2 fruit fly cellular contexts compared by ENCODE assay signal in the genomic region with DNA sequence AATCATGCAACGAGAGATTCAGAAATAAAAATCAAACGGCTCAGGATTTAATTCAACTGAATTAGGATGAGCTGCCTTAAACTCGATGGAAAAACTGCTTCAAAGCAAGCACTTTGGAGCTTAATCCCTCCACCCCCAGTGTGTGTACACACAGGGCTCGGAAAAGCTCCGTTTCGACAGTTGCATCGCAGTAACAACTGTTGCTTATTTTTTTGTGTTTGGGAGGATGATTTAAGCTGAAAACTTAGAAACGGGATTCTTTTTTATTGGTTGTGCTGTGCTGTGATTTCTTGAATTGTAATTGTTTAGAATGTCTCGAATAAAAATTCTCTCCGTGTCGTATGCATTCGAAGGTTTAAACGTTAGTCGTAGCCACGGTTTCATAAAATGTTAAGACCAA.
TF ChIP-seq lines count a peak whose summit lies in the region.

A gene (minus strand): TSS at position 71 of the 400 bp plus-strand sequence.

- TF ChIP-seq CTCF in whole organism, embryonic (GFP tag; optimal IDR thresholded peaks at IDR 0.05; lab: Kevin White, UChicago), result no peak

TF ChIP-seq in whole organism, embryonic, 481 proteins besides CTCF, POLR2A, EP300 and RAD21:
- TF ChIP-seq CoRest (tag; optimal IDR thresholded peaks at IDR 0.05; lab: Kevin White, UChicago) (no peak), scrt (GFP tag; optimal IDR thresholded peaks at IDR 0.05; lab: Kevin White, UChicago) (peak; percentile 95), Nf-YB (GFP tag; optimal IDR thresholded peaks at IDR 0.05; lab: Kevin White, UChicago) (no peak), Spps (tag; optimal IDR thresholded peaks at IDR 0.05; lab: Kevin White, UChicago) (no peak)

TF ChIP-seq in whole organism, pupa, 21 proteins besides CTCF, POLR2A, EP300 and RAD21:
- TF ChIP-seq CG9948 (tag; optimal IDR thresholded peaks at IDR 0.05; lab: Kevin White, UChicago), result no peak
- peak; percentile 30; the same call in 1 of the 2 replicates for TF ChIP-seq CG12605 (GFP tag; IDR thresholded peaks at IDR 0.05; lab: Robert Waterston, UW)
- no peak for TF ChIP-seq Ets98B (GFP tag; IDR thresholded peaks at IDR 0.05; lab: Robert Waterston, UW)
TF ChIP-seq in whole organism, pupa: peak in this region for 1.
